Worm (Caenorhabditis elegans) whole organism, late embryonic: Measurements from ENCODE around the gene Y43F8B.3.

ENCODE experiments used
- ets-4 ChIP-seq: sonication (generic microtip); optimal IDR thresholded peaks from 2 replicates; lab custom pipeline; 2016; ENCODE audit warnings: missing genetic modification characterization, missing compliant biosample characterization
- odd-2 ChIP-seq: sonication (generic microtip); optimal IDR thresholded peaks from 2 replicates; lab custom pipeline; 2017; ENCODE audit warnings: antibody characterized with exemption, mild to moderate bottlenecking, missing genetic modification characterization, missing compliant biosample characterization
- pqm-1 ChIP-seq: sonication (generic microtip); optimal IDR thresholded peaks from 2 replicates; lab custom pipeline; 2016; ENCODE audit warnings: missing genetic modification characterization, missing compliant biosample characterization
- sox-4 ChIP-seq: sonication (generic microtip); optimal IDR thresholded peaks from 2 replicates; lab custom pipeline; 2017; ENCODE audit warnings: mild to moderate bottlenecking, missing genetic modification characterization, inconsistent platforms, missing compliant biosample characterization
- syd-9 ChIP-seq: sonication (generic microtip); optimal IDR thresholded peaks from 2 replicates; lab custom pipeline; 2016; ENCODE audit warnings: mild to moderate bottlenecking, missing genetic modification characterization, moderate library complexity, missing compliant biosample characterization
- unc-55 ChIP-seq: sonication (generic microtip); optimal IDR thresholded peaks from 2 replicates; lab custom pipeline; 2017; ENCODE audit warnings: missing biosample characterization, missing genetic modification reagents, missing genetic modification characterization

DNA sequence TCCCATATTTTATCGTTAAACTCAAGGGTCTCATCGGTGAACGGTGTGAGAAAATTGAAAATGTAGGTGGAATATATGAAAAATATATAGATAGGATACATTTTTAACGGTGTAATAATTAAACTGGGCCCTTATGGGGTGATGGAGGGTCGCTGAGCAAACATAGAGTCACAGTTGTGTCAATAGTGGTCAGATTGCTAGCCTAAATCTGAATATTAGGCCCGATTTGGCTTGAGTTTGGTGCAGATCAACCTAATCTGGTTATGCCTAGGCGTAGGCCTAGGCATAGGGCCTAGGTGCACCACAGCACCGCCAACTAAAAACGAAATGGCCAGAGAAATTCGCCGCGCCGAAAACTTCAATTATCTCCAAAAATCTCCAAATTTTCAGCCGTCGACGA lies 10.7 kb downstream of the Y43F8B.3 start, which contains the start of gene phy-4:
- no peak for TF ChIP-seq odd-2 (tag; lab: Kevin White, UChicago)
- no peak for TF ChIP-seq unc-55 (GFP tag; lab: Kevin White, UChicago)
- TF ChIP-seq ets-4 (tag; lab: Kevin White, UChicago) = no peak
- TF ChIP-seq syd-9 = no peak
- TF ChIP-seq sox-4 (tag; lab: Kevin White, UChicago) = no peak
- no peak for TF ChIP-seq pqm-1 (tag; lab: Kevin White, UChicago)
